Worm (Caenorhabditis elegans) whole organism, young adult: ENCODE results near the gene fbxb-31.

Experiments used
- B0035.1 ChIP-seq: sonication (generic microtip); optimal IDR thresholded peaks from 2 replicates; lab custom pipeline; 2016; ENCODE audit warnings: missing genetic modification characterization, mild to moderate bottlenecking, missing compliant biosample characterization, missing genotype, missing genetic modification reagents
- C17E4.6 ChIP-seq: fragments of 200-800 bp; sonication (Bioruptor generic); IDR thresholded peaks from 2 replicates; pipeline ENCODE4 v1.3.6; 2022; ENCODE audit warnings: missing genetic modification reagents, missing genetic modification characterization, missing compliant biosample characterization
- D2030.7 ChIP-seq: fragments of 200-800 bp; sonication (Bioruptor generic); IDR thresholded peaks from 2 replicates; pipeline ENCODE4 v1.3.6; 2022; ENCODE audit warnings: missing genetic modification reagents, missing genetic modification characterization, missing compliant biosample characterization
- F33H1.4 ChIP-seq: fragments of 200-800 bp; sonication (Bioruptor generic); IDR thresholded peaks from 2 replicates; pipeline ENCODE4 v1.3.6; 2022; ENCODE audit warnings: missing genetic modification reagents, missing genetic modification characterization, missing compliant biosample characterization
- F52B5.7 ChIP-seq: sonication (generic microtip); optimal IDR thresholded peaks from 2 replicates; lab custom pipeline; 2016; ENCODE audit warnings: mild to moderate bottlenecking, missing genetic modification characterization, missing compliant biosample characterization
- F57C9.4 ChIP-seq: sonication (generic microtip); optimal IDR thresholded peaks from 2 replicates; lab custom pipeline; 2017; ENCODE audit warnings: mild to moderate bottlenecking, missing genetic modification characterization, missing compliant biosample characterization
- T07F8.4 ChIP-seq: sonication (generic microtip); optimal IDR thresholded peaks from 2 replicates; lab custom pipeline; 2016; ENCODE audit warnings: mild to moderate bottlenecking, missing genetic modification characterization, moderate library complexity, missing compliant biosample characterization
- Y53G8AR.9 ChIP-seq: fragments of 200-800 bp; sonication (Bioruptor generic); conservative IDR thresholded peaks from 2 replicates; pipeline ENCODE4 v1.3.6; 2022; ENCODE audit warnings: missing genetic modification reagents, missing genetic modification characterization, missing compliant biosample characterization
- Y67H2A.10 ChIP-seq: fragments of 200-800 bp; sonication (Bioruptor generic); conservative IDR thresholded peaks from 2 replicates; pipeline ENCODE4 v1.3.6; 2022; ENCODE audit warnings: missing genetic modification reagents, missing genetic modification characterization, missing compliant biosample characterization
- akir-1 ChIP-seq: fragments of 200-800 bp; sonication (Bioruptor generic); optimal IDR thresholded peaks from 2 replicates; lab custom pipeline; 2018; ENCODE audit warnings: mild to moderate bottlenecking, missing genetic modification characterization, moderate library complexity, missing compliant biosample characterization
- ama-1 ChIP-seq, 3 experiments: fragments of 150-350 bp in 1 of 3; sonication (generic microtip) in 2 of 3; optimal IDR thresholded peaks; 2 replicates each; lab custom pipeline; 2014 to 2018; ENCODE audit warnings: missing biosample characterization in 2 of 3, missing genetic modification characterization in 2 of 3, missing genetic modification reagents in 2 of 3
- aptf-2 ChIP-seq: fragments of 200-800 bp; sonication (Bioruptor generic); conservative IDR thresholded peaks from 2 replicates; pipeline ENCODE4 v1.3.6; 2022; ENCODE audit warnings: missing genetic modification reagents, missing genetic modification characterization, missing compliant biosample characterization
- atf-7 ChIP-seq: sonication (generic microtip); optimal IDR thresholded peaks from 2 replicates; lab custom pipeline; 2017; ENCODE audit warnings: mild to moderate bottlenecking, missing genetic modification characterization, missing compliant biosample characterization
- athp-1 ChIP-seq: sonication (generic microtip); optimal IDR thresholded peaks from 2 replicates; lab custom pipeline; 2017; ENCODE audit warnings: mild to moderate bottlenecking, missing genetic modification characterization, missing compliant biosample characterization
- attf-6 ChIP-seq: fragments of 200-800 bp; sonication (Bioruptor generic); IDR thresholded peaks from 2 replicates; pipeline ENCODE4 v1.3.6; 2022; ENCODE audit warnings: missing genetic modification reagents, missing genetic modification characterization, missing compliant biosample characterization
- bed-2 ChIP-seq: fragments of 200-800 bp; sonication (Bioruptor generic); IDR thresholded peaks from 2 replicates; pipeline ENCODE4 v1.3.6; 2022; ENCODE audit warnings: missing genetic modification reagents, missing genetic modification characterization, missing compliant biosample characterization
- ceh-79 ChIP-seq: sonication (generic microtip); optimal IDR thresholded peaks from 2 replicates; lab custom pipeline; 2017; ENCODE audit warnings: mild to moderate bottlenecking, missing genetic modification characterization, missing compliant biosample characterization
- dpff-1 ChIP-seq: sonication (generic microtip); optimal IDR thresholded peaks from 2 replicates; lab custom pipeline; 2017; ENCODE audit warnings: mild to moderate bottlenecking, missing genetic modification characterization, missing compliant biosample characterization
- dpl-1 ChIP-seq: fragments of 150-350 bp; optimal IDR thresholded peaks from 2 replicates; lab custom pipeline; 2014; ENCODE audit warnings: missing biosample characterization, missing genetic modification reagents, missing genetic modification characterization
- hlh-12 ChIP-seq: sonication (generic microtip); optimal IDR thresholded peaks from 2 replicates; lab custom pipeline; 2016; ENCODE audit warnings: missing genetic modification characterization, missing compliant biosample characterization
- hsf-1 ChIP-seq: fragments of 200-800 bp; sonication (Bioruptor generic); IDR thresholded peaks from 2 replicates; pipeline ENCODE4 v1.3.6; 2022; ENCODE audit warnings: missing genetic modification reagents, missing genetic modification characterization, missing compliant biosample characterization
- let-607 ChIP-seq, 2 experiments: fragments of 200-800 bp in 1 of 2; sonication (Bioruptor generic) in 1 of 2; sonication (generic microtip) in 1 of 2; optimal IDR thresholded peaks; 2 replicates each; lab custom pipeline; 2016 to 2018; ENCODE audit warnings: mild to moderate bottlenecking in 2 of 2, missing compliant biosample characterization in 2 of 2, missing genetic modification characterization in 2 of 2, moderate library complexity in 2 of 2, missing genotype in 1 of 2
- lin-35 ChIP-seq, 3 experiments: fragments of 150-350 bp in 2 of 3; sonication (generic microtip) in 1 of 3; optimal IDR thresholded peaks; 2 replicates each; lab custom pipeline; 2014 to 2018; ENCODE audit warnings: missing biosample characterization in 3 of 3, missing genetic modification characterization in 3 of 3, missing genetic modification reagents in 3 of 3
- lin-40 ChIP-seq: sonication (generic microtip); optimal IDR thresholded peaks from 2 replicates; lab custom pipeline; 2016; ENCODE audit warnings: missing genetic modification characterization, mild to moderate bottlenecking, missing compliant biosample characterization, missing genotype, missing genetic modification reagents
- lin-54 ChIP-seq: fragments of 200-800 bp; sonication (Bioruptor generic); optimal IDR thresholded peaks from 2 replicates; lab custom pipeline; 2018; ENCODE audit warnings: mild to moderate bottlenecking, missing genetic modification characterization, missing compliant biosample characterization
- madf-6 ChIP-seq: fragments of 200-800 bp; sonication (Bioruptor generic); IDR thresholded peaks from 2 replicates; pipeline ENCODE4 v1.3.6; 2022; ENCODE audit warnings: missing genetic modification reagents, missing genetic modification characterization, missing compliant biosample characterization
- madf-8 ChIP-seq: fragments of 200-800 bp; sonication (Bioruptor generic); conservative IDR thresholded peaks from 2 replicates; pipeline ENCODE4 v1.3.6; 2022; ENCODE audit warnings: missing genetic modification reagents, missing genetic modification characterization, missing compliant biosample characterization
- mel-28 ChIP-seq: sonication (generic microtip); optimal IDR thresholded peaks from 2 replicates; lab custom pipeline; 2016; ENCODE audit warnings: borderline replicate concordance, mild to moderate bottlenecking, missing genetic modification characterization, missing compliant biosample characterization
- mes-4 ChIP-seq: sonication (generic microtip); optimal IDR thresholded peaks from 2 replicates; lab custom pipeline; 2016; ENCODE audit warnings: missing genotype, missing genetic modification characterization, missing compliant biosample characterization
- mxl-1 ChIP-seq: sonication (generic microtip); optimal IDR thresholded peaks from 2 replicates; lab custom pipeline; 2016; ENCODE audit warnings: missing genetic modification characterization, missing compliant biosample characterization
- pbrm-1 ChIP-seq: fragments of 200-800 bp; sonication (Bioruptor generic); IDR thresholded peaks from 2 replicates; pipeline ENCODE4 v1.3.6; 2022; ENCODE audit warnings: missing genetic modification reagents, missing genetic modification characterization, missing compliant biosample characterization
- rec-8 ChIP-seq, 2 experiments: sonication (generic microtip); optimal IDR thresholded peaks; 2 replicates each; lab custom pipeline; 2016; ENCODE audit warnings: mild to moderate bottlenecking in 2 of 2, missing genetic modification characterization in 2 of 2, missing genetic modification reagents in 2 of 2, missing genotype in 2 of 2, missing biosample characterization in 1 of 2, missing compliant biosample characterization in 1 of 2, moderate library complexity in 1 of 2
- snpc-1.1 ChIP-seq: sonication (generic microtip); optimal IDR thresholded peaks from 2 replicates; lab custom pipeline; 2017; ENCODE audit warnings: missing genetic modification characterization, mild to moderate bottlenecking, missing compliant biosample characterization, antibody characterized with exemption, moderate library complexity, missing genotype, missing genetic modification reagents; ENCODE audit not compliant: insufficient read depth
- snpc-1.3 ChIP-seq: sonication (generic microtip); optimal IDR thresholded peaks from 2 replicates; lab custom pipeline; 2017; ENCODE audit warnings: missing genetic modification characterization, mild to moderate bottlenecking, missing compliant biosample characterization, antibody characterized with exemption, moderate library complexity, missing genotype, missing genetic modification reagents; ENCODE audit not compliant: insufficient read depth
- snpc-4 ChIP-seq, 5 experiments: fragments of 150-350 bp in 1 of 5; sonication (generic microtip) in 4 of 5; optimal IDR thresholded peaks; 2 replicates each; lab custom pipeline; 2014 to 2018; ENCODE audit warnings: missing genetic modification characterization in 5 of 5, missing biosample characterization in 3 of 5, antibody characterized with exemption in 2 of 5, mild to moderate bottlenecking in 2 of 5, missing compliant biosample characterization in 2 of 5, missing genotype in 2 of 5, moderate library complexity in 2 of 5, missing genetic modification reagents in 1 of 5
- unc-62 ChIP-seq: fragments of 150-350 bp; optimal IDR thresholded peaks from 2 replicates; lab custom pipeline; 2014; ENCODE audit warnings: missing biosample characterization, missing genetic modification reagents, missing genetic modification characterization
- ztf-18 ChIP-seq: sonication (generic microtip); optimal IDR thresholded peaks from 2 replicates; lab custom pipeline; 2016; ENCODE audit warnings: missing genotype, mild to moderate bottlenecking, missing genetic modification characterization, missing compliant biosample characterization
- ztf-26 ChIP-seq: sonication (generic microtip); optimal IDR thresholded peaks from 2 replicates; lab custom pipeline; 2017; ENCODE audit warnings: missing genetic modification characterization, missing compliant biosample characterization

fbxb-31 gene

ce11 chrII:3678978-3679377 lies 39.8 kb upstream of the fbxb-31 start:
- TF ChIP-seq hsf-1 (GFP tag; lab: Robert Waterston, UW) = no peak
- no peak for TF ChIP-seq snpc-1.1 (tag; lab: Kevin White, UChicago)
- TF ChIP-seq unc-62 (GFP tag; lab: Kevin White, UChicago) = no peak
- TF ChIP-seq madf-6 (GFP tag; lab: Robert Waterston, UW) = no peak
- TF ChIP-seq atf-7 (tag; lab: Kevin White, UChicago) = no peak
- no peak for TF ChIP-seq Y67H2A.10
- no peak for TF ChIP-seq madf-8 (GFP tag; lab: Robert Waterston, UW)
- TF ChIP-seq hlh-12 (tag; lab: Kevin White, UChicago) = no peak
- TF ChIP-seq, all 124 proteins: peak for 0

ce11 chrII:3675176-3675575 lies 36.0 kb upstream of the fbxb-31 start, which contains the start of gene F19B10.2:
F19B10.2 (plus strand) TSS chrII:3675476.
- no peak for TF ChIP-seq aptf-2 (GFP tag; lab: Robert Waterston, UW)
- no peak for TF ChIP-seq attf-6 (GFP tag; lab: Robert Waterston, UW)
- no peak for TF ChIP-seq D2030.7 (GFP tag; lab: Robert Waterston, UW)
- TF ChIP-seq athp-1 (tag; lab: Kevin White, UChicago) = no peak
- no peak for TF ChIP-seq snpc-1.3
- TF ChIP-seq let-607 (tag; optimal IDR thresholded peaks at IDR 0.05; lab: Kevin White, UChicago) = no peak
- no peak for TF ChIP-seq F33H1.4 (GFP tag; lab: Robert Waterston, UW)
- TF ChIP-seq T07F8.4 = no peak
- no peak for TF ChIP-seq dpl-1
- no peak for TF ChIP-seq F52B5.7
- no peak for TF ChIP-seq Y53G8AR.9 (GFP tag; lab: Robert Waterston, UW)

DNA sequence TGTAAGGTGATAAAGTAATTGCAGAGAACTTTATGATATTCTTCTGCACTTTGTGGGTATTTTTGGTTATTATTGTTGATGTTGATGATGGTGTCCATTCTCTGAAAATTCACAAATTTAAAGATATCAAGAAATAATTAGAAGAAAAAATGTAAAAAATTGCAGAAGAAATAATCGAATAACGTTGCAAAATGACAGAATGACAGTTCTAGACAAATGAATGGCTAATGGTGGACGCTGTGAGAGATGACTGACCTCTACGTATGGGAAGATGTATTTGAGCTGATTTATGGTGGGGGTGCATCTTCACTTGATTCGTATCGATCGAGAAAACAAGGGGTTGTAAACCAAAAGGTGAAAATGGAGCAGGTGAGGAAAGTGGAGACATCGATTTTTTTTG lies 34.4 kb upstream of the fbxb-31 start, which contains the start of gene sea-1:
Gene sea-1, minus strand, starts transcription at position 101 of the 400 bp plus-strand sequence.
- TF ChIP-seq pbrm-1 (no peak), hsf-1 (GFP tag; lab: Robert Waterston, UW) (no peak), lin-35 (GFP tag; optimal IDR thresholded peaks at IDR 0.05; lab: Kevin White, UChicago) (no peak), mxl-1 (tag; lab: Kevin White, UChicago) (no peak), dpff-1 (tag; lab: Kevin White, UChicago) (no peak), madf-8 (GFP tag; lab: Robert Waterston, UW) (no peak), mel-28 (tag; lab: Kevin White, UChicago) (no peak), ztf-18 (tag; lab: Kevin White, UChicago) (no peak), bed-2 (GFP tag; lab: Robert Waterston, UW) (no peak), C17E4.6 (GFP tag; lab: Robert Waterston, UW) (no peak)

- TF ChIP-seq atf-7 (tag; lab: Kevin White, UChicago) = no peak
- no peak for TF ChIP-seq F57C9.4 (tag; lab: Kevin White, UChicago)
- TF ChIP-seq B0035.1 (tag; lab: Kevin White, UChicago) = no peak
Measured at ce11 chrII:3670956-3671355, 31.8 kb upstream of the fbxb-31 start, which contains the start of gene srx-98. srx-98 (minus strand) TSS chrII:3671056.

ce11 chrII:3669315-3669714 lies 30.2 kb upstream of the fbxb-31 start, which contains the start of gene srx-97:
srx-97 (minus strand) TSS chrII:3669415.
- TF ChIP-seq lin-54 (GFP tag; lab: Kevin White, UChicago) (no peak), lin-40 (tag; lab: Kevin White, UChicago) (no peak), ceh-79 (no peak), akir-1 (GFP tag; lab: Kevin White, UChicago) (no peak), ztf-26 (no peak), madf-6 (GFP tag; lab: Robert Waterston, UW) (no peak), ama-1 (optimal IDR thresholded peaks at IDR 0.05; lab: Kevin White, UChicago) (no peak), ama-1 (GFP tag; optimal IDR thresholded peaks at IDR 0.05; lab: Kevin White, UChicago) (no peak), snpc-1.1 (tag; lab: Kevin White, UChicago) (no peak), mes-4 (tag; lab: Kevin White, UChicago) (no peak), snpc-4 (GFP tag; optimal IDR thresholded peaks at IDR 0.05; lab: Kevin White, UChicago) (no peak), snpc-4 (tag; optimal IDR thresholded peaks at IDR 0.05; lab: Kevin White, UChicago) (no peak), atf-7 (tag; lab: Kevin White, UChicago) (no peak), rec-8 (tag; optimal IDR thresholded peaks at IDR 0.05; lab: Kevin White, UChicago) (no peak)
